Worm (Caenorhabditis elegans) whole organism, young adult: ENCODE results near the gene lron-2.
A peak's percentile ranks its signal among the peaks of the same experiment; 100 is the strongest.

Experiments
- K11D2.4 ChIP-seq: fragments of 200-800 bp; sonication (Bioruptor generic); IDR thresholded peaks from 2 replicates; pipeline ENCODE4 v1.3.6; 2022; ENCODE audit warnings: missing genetic modification reagents, missing genetic modification characterization, missing compliant biosample characterization
- T26A5.8 ChIP-seq: sonication (generic microtip); optimal IDR thresholded peaks from 2 replicates; lab custom pipeline; 2016; ENCODE audit warnings: missing genetic modification characterization, missing compliant biosample characterization
- Y53G8AR.9 ChIP-seq: fragments of 200-800 bp; sonication (Bioruptor generic); conservative IDR thresholded peaks from 2 replicates; pipeline ENCODE4 v1.3.6; 2022; ENCODE audit warnings: missing genetic modification reagents, missing genetic modification characterization, missing compliant biosample characterization
- Y79H2A.3 ChIP-seq: fragments of 200-800 bp; sonication (Bioruptor generic); conservative IDR thresholded peaks from 2 replicates; pipeline ENCODE4 v1.3.6; 2022; ENCODE audit warnings: missing genetic modification reagents, missing genetic modification characterization, missing compliant biosample characterization
- Y95B8A.8 ChIP-seq: fragments of 200-800 bp; sonication (Bioruptor generic); IDR thresholded peaks from 2 replicates; pipeline ENCODE4 v1.3.6; 2022; ENCODE audit warnings: missing genetic modification reagents, missing genetic modification characterization, missing compliant biosample characterization
- atf-7 ChIP-seq: sonication (generic microtip); optimal IDR thresholded peaks from 2 replicates; lab custom pipeline; 2017; ENCODE audit warnings: mild to moderate bottlenecking, missing genetic modification characterization, missing compliant biosample characterization
- athp-1 ChIP-seq: sonication (generic microtip); optimal IDR thresholded peaks from 2 replicates; lab custom pipeline; 2017; ENCODE audit warnings: mild to moderate bottlenecking, missing genetic modification characterization, missing compliant biosample characterization
- attf-3 ChIP-seq: fragments of 200-800 bp; sonication (Bioruptor generic); conservative IDR thresholded peaks from 2 replicates; pipeline ENCODE4 v1.3.6; 2022; ENCODE audit warnings: missing genetic modification reagents, missing genetic modification characterization, missing compliant biosample characterization
- attf-5 ChIP-seq: fragments of 200-800 bp; sonication (Bioruptor generic); optimal IDR thresholded peaks from 2 replicates; lab custom pipeline; 2018; ENCODE audit warnings: mild to moderate bottlenecking, missing genetic modification characterization, missing compliant biosample characterization
- bed-1 ChIP-seq: fragments of 200-800 bp; sonication (Bioruptor generic); IDR thresholded peaks from 2 replicates; pipeline ENCODE4 v1.3.6; 2022; ENCODE audit warnings: missing genetic modification reagents, missing genetic modification characterization, missing compliant biosample characterization
- cebp-1 ChIP-seq, 2 experiments: fragments of 200-800 bp in 1 of 2; sonication (Bioruptor generic) in 1 of 2; sonication (generic microtip) in 1 of 2; IDR thresholded peaks in 1 of 2; optimal IDR thresholded peaks in 1 of 2; 2 replicates each; pipeline versions ENCODE4 v1.3.6 to Lab custom; 2017 to 2022; ENCODE audit warnings: missing compliant biosample characterization in 2 of 2, missing genetic modification characterization in 2 of 2, mild to moderate bottlenecking in 1 of 2, missing genetic modification reagents in 1 of 2, moderate library complexity in 1 of 2
- ceh-58 ChIP-seq: fragments of 200-800 bp; sonication (Bioruptor generic); IDR thresholded peaks from 2 replicates; pipeline ENCODE4 v1.3.6; 2022; ENCODE audit warnings: missing genetic modification characterization, missing compliant biosample characterization
- chd-7 ChIP-seq: sonication (generic microtip); optimal IDR thresholded peaks from 2 replicates; lab custom pipeline; 2016; ENCODE audit warnings: mild to moderate bottlenecking, missing genetic modification characterization, moderate library complexity, missing compliant biosample characterization
- dpff-1 ChIP-seq: sonication (generic microtip); optimal IDR thresholded peaks from 2 replicates; lab custom pipeline; 2017; ENCODE audit warnings: mild to moderate bottlenecking, missing genetic modification characterization, missing compliant biosample characterization
- egl-44 ChIP-seq: fragments of 200-800 bp; sonication (Bioruptor generic); IDR thresholded peaks from 2 replicates; pipeline ENCODE4 v1.3.6; 2022; ENCODE audit warnings: missing genetic modification reagents, missing genetic modification characterization, missing compliant biosample characterization
- egrh-3 ChIP-seq: fragments of 200-800 bp; sonication (Bioruptor generic); IDR thresholded peaks from 2 replicates; pipeline ENCODE4 v1.3.6; 2022; ENCODE audit warnings: missing genetic modification reagents, missing genetic modification characterization, missing compliant biosample characterization
- fkh-3 ChIP-seq: sonication (generic microtip); optimal IDR thresholded peaks from 2 replicates; lab custom pipeline; 2016; ENCODE audit warnings: mild to moderate bottlenecking, missing genetic modification characterization, missing compliant biosample characterization
- him-1 ChIP-seq: sonication (generic microtip); optimal IDR thresholded peaks from 2 replicates; lab custom pipeline; 2016; ENCODE audit warnings: missing genotype, missing genetic modification reagents, missing genetic modification characterization, missing compliant biosample characterization
- hlh-26 ChIP-seq: fragments of 200-800 bp; sonication (Bioruptor generic); conservative IDR thresholded peaks from 2 replicates; pipeline ENCODE4 v1.3.6; 2022; ENCODE audit warnings: missing genetic modification reagents, missing genetic modification characterization, missing compliant biosample characterization
- hmg-1.2 ChIP-seq: fragments of 200-800 bp; sonication (Bioruptor generic); IDR thresholded peaks from 2 replicates; pipeline ENCODE4 v1.3.6; 2022; ENCODE audit warnings: missing genetic modification reagents, missing genetic modification characterization, missing compliant biosample characterization
- hrde-1 ChIP-seq: sonication (generic microtip); optimal IDR thresholded peaks from 2 replicates; lab custom pipeline; 2016; ENCODE audit warnings: missing genetic modification characterization, mild to moderate bottlenecking, missing compliant biosample characterization, moderate library complexity, missing genotype, missing genetic modification reagents, borderline replicate concordance
- lag-1 ChIP-seq: fragments of 200-800 bp; sonication (Bioruptor generic); IDR thresholded peaks from 2 replicates; pipeline ENCODE4 v1.3.6; 2022; ENCODE audit warnings: missing genetic modification reagents, missing genetic modification characterization, missing compliant biosample characterization
- lin-26 ChIP-seq: fragments of 200-800 bp; sonication (Bioruptor generic); IDR thresholded peaks from 2 replicates; pipeline ENCODE4 v1.3.6; 2022; ENCODE audit warnings: missing genetic modification reagents, missing genetic modification characterization, missing compliant biosample characterization
- madf-6 ChIP-seq: fragments of 200-800 bp; sonication (Bioruptor generic); IDR thresholded peaks from 2 replicates; pipeline ENCODE4 v1.3.6; 2022; ENCODE audit warnings: missing genetic modification reagents, missing genetic modification characterization, missing compliant biosample characterization
- nfya-1 ChIP-seq: sonication (generic microtip); optimal IDR thresholded peaks from 2 replicates; lab custom pipeline; 2017; ENCODE audit warnings: antibody characterized with exemption, missing compliant biosample characterization, missing genetic modification characterization, borderline replicate concordance; ENCODE audit not compliant: insufficient read depth
- nfyb-1 ChIP-seq: fragments of 200-800 bp; sonication (Bioruptor generic); IDR thresholded peaks from 2 replicates; pipeline ENCODE4 v1.3.6; 2022; ENCODE audit warnings: missing genetic modification reagents, missing genetic modification characterization, missing compliant biosample characterization
- nhr-179 ChIP-seq: sonication (generic microtip); optimal IDR thresholded peaks from 2 replicates; lab custom pipeline; 2016; ENCODE audit warnings: mild to moderate bottlenecking, missing genetic modification characterization, missing compliant biosample characterization
- nhr-27 ChIP-seq: fragments of 200-800 bp; sonication (Bioruptor generic); optimal IDR thresholded peaks from 2 replicates; lab custom pipeline; 2018; ENCODE audit warnings: mild to moderate bottlenecking, missing genetic modification characterization, moderate library complexity, missing compliant biosample characterization
- nhr-80 ChIP-seq: sonication (generic microtip); optimal IDR thresholded peaks from 2 replicates; lab custom pipeline; 2016; ENCODE audit warnings: missing genetic modification characterization, missing compliant biosample characterization
- nhr-90 ChIP-seq: sonication (generic microtip); optimal IDR thresholded peaks from 2 replicates; lab custom pipeline; 2016; ENCODE audit warnings: missing genotype, mild to moderate bottlenecking, missing genetic modification characterization, missing compliant biosample characterization
- pha-4 ChIP-seq: fragments of 150-350 bp; sonication (generic microtip); optimal IDR thresholded peaks from 2 replicates; lab custom pipeline; 2014; ENCODE audit warnings: missing biosample characterization, missing genetic modification reagents, missing genetic modification characterization
- rpc-1 ChIP-seq, 2 experiments: fragments of 150-350 bp in 1 of 2; sonication (generic microtip) in 1 of 2; optimal IDR thresholded peaks; 2 replicates each; lab custom pipeline; 2014 to 2018; ENCODE audit warnings: missing biosample characterization in 1 of 2, missing genetic modification characterization in 1 of 2, missing genetic modification reagents in 1 of 2, missing genotype in 1 of 2
- somi-1 ChIP-seq: fragments of 200-800 bp; sonication (Bioruptor generic); optimal IDR thresholded peaks from 2 replicates; lab custom pipeline; 2018; ENCODE audit warnings: mild to moderate bottlenecking, missing genetic modification characterization, missing compliant biosample characterization
- tbp1 ChIP-seq: fragments of 200-800 bp; sonication (Bioruptor generic); optimal IDR thresholded peaks from 2 replicates; lab custom pipeline; 2018; ENCODE audit warnings: mild to moderate bottlenecking, missing genetic modification characterization, missing compliant biosample characterization
- unc-62 ChIP-seq: fragments of 150-350 bp; optimal IDR thresholded peaks from 2 replicates; lab custom pipeline; 2014; ENCODE audit warnings: missing biosample characterization, missing genetic modification reagents, missing genetic modification characterization
- xnd-1 ChIP-seq: sonication (generic microtip); optimal IDR thresholded peaks from 2 replicates; lab custom pipeline; 2016; ENCODE audit warnings: missing genotype, missing genetic modification reagents, missing genetic modification characterization, missing compliant biosample characterization
- ztf-26 ChIP-seq: sonication (generic microtip); optimal IDR thresholded peaks from 2 replicates; lab custom pipeline; 2017; ENCODE audit warnings: missing genetic modification characterization, missing compliant biosample characterization
- ztf-3 ChIP-seq: fragments of 200-800 bp; sonication (Bioruptor generic); optimal IDR thresholded peaks from 2 replicates; lab custom pipeline; 2018; ENCODE audit warnings: mild to moderate bottlenecking, missing genetic modification characterization, missing compliant biosample characterization

lron-2 gene

DNA sequence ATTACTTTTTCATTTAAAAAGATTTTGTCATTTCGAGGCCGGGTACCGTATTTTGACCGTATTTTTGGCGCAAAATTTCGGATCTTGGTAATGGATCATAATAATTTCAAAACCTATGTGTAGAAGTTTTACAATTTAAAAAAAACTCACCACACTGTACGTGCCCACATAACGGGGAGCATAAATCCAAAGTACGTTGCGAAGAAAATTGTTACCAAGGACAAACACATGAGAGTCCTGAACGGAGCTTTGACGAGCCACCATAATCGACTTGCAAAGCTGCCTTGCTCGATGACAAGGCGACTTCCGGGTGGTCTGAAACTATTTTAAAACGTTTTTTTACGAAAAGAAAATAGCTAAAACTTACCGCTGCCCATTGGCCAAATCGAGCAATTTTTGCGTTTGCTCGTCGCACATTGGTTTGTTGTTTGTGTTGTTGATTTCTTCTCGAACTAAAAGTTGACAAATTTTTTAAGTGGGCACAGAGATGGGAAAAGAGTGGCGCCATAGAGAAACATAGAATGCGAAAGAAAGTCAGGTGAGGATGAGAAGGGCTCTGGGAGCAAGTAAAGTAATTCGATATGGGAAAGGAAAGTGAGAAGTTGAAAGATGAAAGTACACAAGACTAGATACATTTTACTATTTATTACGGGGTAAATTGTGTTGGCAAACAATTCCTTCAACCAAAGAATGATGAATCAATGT, 45.4 kb upstream of the lron-2 start (continued):
- TF ChIP-seq nfya-1 (tag; lab: Kevin White, UChicago) = no peak

DNA sequence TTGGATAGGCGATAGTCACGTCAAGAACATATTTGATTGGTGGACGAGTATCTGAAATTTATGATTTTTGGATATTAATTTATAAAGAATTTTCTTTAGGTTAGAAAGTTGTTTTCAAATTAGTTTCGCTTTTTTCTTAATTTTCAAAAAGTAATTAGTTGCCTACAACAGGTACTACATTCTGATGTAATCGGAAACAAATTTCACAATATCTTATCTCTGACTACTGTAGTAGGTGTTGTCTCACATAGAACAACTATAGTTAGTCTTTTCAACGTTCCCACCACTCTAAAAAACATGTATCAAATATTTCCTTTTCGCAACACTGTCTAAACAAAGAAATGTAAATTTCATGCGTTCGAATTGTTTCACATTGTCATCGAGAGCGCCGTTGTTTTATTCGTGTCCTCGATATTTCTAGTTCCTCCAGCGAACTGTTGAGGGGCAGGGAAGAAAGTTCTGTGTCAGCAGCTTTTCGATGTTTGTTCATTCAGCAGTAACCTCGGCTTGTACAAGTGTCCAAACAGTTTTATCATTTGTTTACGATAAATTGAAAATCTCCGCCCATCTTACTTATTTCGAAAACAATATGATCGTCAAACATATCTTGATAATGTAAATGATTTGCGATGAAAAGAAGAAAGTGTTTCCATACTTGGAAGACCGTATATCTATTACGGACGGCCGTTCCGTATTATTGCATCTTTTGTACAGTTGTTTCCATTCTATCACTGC, 42.1 kb upstream of the lron-2 start:
- TF ChIP-seq nhr-27 (tag; lab: Kevin White, UChicago) = no peak
- no peak for TF ChIP-seq cebp-1 (GFP tag; IDR thresholded peaks at IDR 0.05; lab: Robert Waterston, UW)
- peak; percentile 42 for TF ChIP-seq cebp-1 (tag; optimal IDR thresholded peaks at IDR 0.05; lab: Kevin White, UChicago)
- 0 out of 2 replicates have a peak, but pooled peaks have one; percentile 4 for TF ChIP-seq hmg-1.2 (GFP tag; lab: Robert Waterston, UW)

ce11 chrV:9328670-9329069, 41.3 kb upstream of the lron-2 start, which contains the start of gene K07B1.4:
Gene K07B1.4 (plus strand): TSS chrV:9328970.
- TF ChIP-seq tbp1 (GFP tag; lab: Kevin White, UChicago) = no peak
- no peak for TF ChIP-seq hmg-1.2 (GFP tag; lab: Robert Waterston, UW)
- no peak for TF ChIP-seq egrh-3 (GFP tag; lab: Robert Waterston, UW)
- TF ChIP-seq chd-7 (tag; lab: Kevin White, UChicago) = no peak
- TF ChIP-seq T26A5.8 (tag; lab: Kevin White, UChicago) = no peak
- no peak for TF ChIP-seq egl-44 (GFP tag; lab: Robert Waterston, UW)
- no peak for TF ChIP-seq unc-62
- TF ChIP-seq attf-3 (GFP tag; lab: Robert Waterston, UW) = no peak
- TF ChIP-seq hlh-26 (GFP tag; lab: Robert Waterston, UW) = no peak
- TF ChIP-seq rpc-1 (optimal IDR thresholded peaks at IDR 0.05; lab: Kevin White, UChicago) = no peak
- TF ChIP-seq rpc-1 (tag; optimal IDR thresholded peaks at IDR 0.05; lab: Kevin White, UChicago) = no peak
- TF ChIP-seq xnd-1 = no peak

ce11 chrV:9327691-9328090, 40.3 kb upstream of the lron-2 start:
- TF ChIP-seq pha-4 (tag; lab: Kevin White, UChicago) (no peak), nhr-80 (peak; percentile 74), ztf-26 (tag; lab: Kevin White, UChicago) (peak; percentile 30), atf-7 (tag; lab: Kevin White, UChicago) (peak; percentile 48), lin-26 (0 out of 2 replicates have a peak, but pooled peaks have one; percentile 7), lag-1 (GFP tag; lab: Robert Waterston, UW) (no peak), nhr-179 (tag; lab: Kevin White, UChicago) (no peak)

DNA sequence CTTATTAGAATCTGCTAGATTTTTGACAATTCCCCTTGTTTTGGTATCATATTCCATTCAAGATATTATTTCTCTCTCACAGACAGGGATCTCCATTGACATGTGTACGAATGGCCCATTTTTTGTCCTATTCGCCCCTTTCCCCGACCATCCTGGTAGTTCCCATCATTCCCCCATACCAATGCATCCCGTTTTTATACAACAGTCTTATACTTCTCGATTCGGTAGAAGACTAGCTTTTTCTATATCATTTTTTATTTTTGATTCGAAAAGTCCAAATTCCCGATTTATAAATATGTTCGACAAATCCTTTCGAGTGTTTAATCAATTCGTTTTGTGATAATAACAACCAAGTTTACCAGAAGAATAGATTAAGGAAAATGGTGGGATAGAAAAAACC, 39.5 kb upstream of the lron-2 start:
- TF ChIP-seq K11D2.4 (no peak), ztf-3 (GFP tag; lab: Kevin White, UChicago) (no peak), somi-1 (GFP tag; lab: Kevin White, UChicago) (no peak), ceh-58 (GFP tag; lab: Robert Waterston, UW) (no peak), nhr-90 (tag; lab: Kevin White, UChicago) (no peak), bed-1 (GFP tag; lab: Robert Waterston, UW) (no peak), lag-1 (GFP tag; lab: Robert Waterston, UW) (no peak), Y95B8A.8 (GFP tag; lab: Robert Waterston, UW) (no peak), cebp-1 (GFP tag; IDR thresholded peaks at IDR 0.05; lab: Robert Waterston, UW) (peak; percentile 49; the same call in 1 of the 2 replicates), cebp-1 (tag; optimal IDR thresholded peaks at IDR 0.05; lab: Kevin White, UChicago) (peak; percentile 43), madf-6 (GFP tag; lab: Robert Waterston, UW) (0 out of 2 replicates have a peak, but pooled peaks have one; percentile 21), athp-1 (tag; lab: Kevin White, UChicago) (peak; percentile 24), dpff-1 (tag; lab: Kevin White, UChicago) (peak; percentile 4), atf-7 (tag; lab: Kevin White, UChicago) (no peak), Y79H2A.3 (GFP tag; lab: Robert Waterston, UW) (0 out of 2 replicates have a peak, but pooled peaks have one; percentile 29), him-1 (tag; lab: Kevin White, UChicago) (peak; percentile 79), attf-5 (GFP tag; lab: Kevin White, UChicago) (no peak), fkh-3 (tag; lab: Kevin White, UChicago) (no peak), hrde-1 (tag; lab: Kevin White, UChicago) (peak; percentile 72), nfyb-1 (GFP tag; lab: Robert Waterston, UW) (no peak; the same call in 1 of the 2 replicates), Y53G8AR.9 (GFP tag; lab: Robert Waterston, UW) (0 out of 2 replicates have a peak, but pooled peaks have one; percentile 56)
